Fruit fly (Drosophila melanogaster) whole organism, embryonic: Measurements from ENCODE around the gene CG6962.

Source experiments
- Blimp-1 ChIP-seq: fragments of 200-800 bp; sonication (Bioruptor generic); optimal IDR thresholded peaks from 3 replicates; lab custom pipeline; 2018; ENCODE audit warnings: missing biosample characterization, missing genetic modification characterization, mild to moderate bottlenecking, moderate library complexity, missing genetic modification reagents
- CG10209 ChIP-seq: fragments of 200-800 bp; sonication (Bioruptor generic); optimal IDR thresholded peaks from 3 replicates; lab custom pipeline; 2017; ENCODE audit warnings: missing biosample characterization, mild to moderate bottlenecking, missing genetic modification characterization, missing genetic modification reagents
- CG10366 ChIP-seq: fragments of 200-800 bp; sonication (Bioruptor generic); IDR thresholded peaks from 2 replicates; pipeline ENCODE4 v1.3.6; 2022; ENCODE audit warnings: missing biosample characterization, missing genetic modification characterization
- CG11093 ChIP-seq: fragments of 200-800 bp; sonication (Bioruptor generic); IDR thresholded peaks from 3 replicates; pipeline ENCODE4 v1.3.6; 2022; ENCODE audit warnings: missing biosample characterization, missing genetic modification characterization
- CG14014 ChIP-seq: fragments of 200-800 bp; sonication (Bioruptor generic); IDR thresholded peaks from 2 replicates; pipeline ENCODE4 v1.3.6; 2022; ENCODE audit warnings: missing biosample characterization, missing genetic modification characterization
- CG14965 ChIP-seq: fragments of 200-800 bp; sonication (Bioruptor generic); optimal IDR thresholded peaks from 2 replicates; lab custom pipeline; 2016; ENCODE audit warnings: missing biosample characterization, missing genetic modification characterization, borderline replicate concordance
- CG15601 ChIP-seq: fragments of 200-800 bp; sonication (Bioruptor generic); optimal IDR thresholded peaks from 3 replicates; lab custom pipeline; 2019; ENCODE audit warnings: missing biosample characterization, mild to moderate bottlenecking, missing genetic modification characterization, moderate library complexity
- CG17328 ChIP-seq: fragments of 200-800 bp; sonication (Bioruptor generic); IDR thresholded peaks from 2 replicates; pipeline ENCODE4 v1.3.6; 2022; ENCODE audit warnings: missing biosample characterization, missing genetic modification characterization
- CG17385 ChIP-seq: fragments of 200-800 bp; sonication (Bioruptor generic); optimal IDR thresholded peaks from 3 replicates; lab custom pipeline; 2018; ENCODE audit warnings: missing biosample characterization, mild to moderate bottlenecking, missing genetic modification characterization
- CG17568 ChIP-seq: fragments of 200-800 bp; sonication (Bioruptor generic); optimal IDR thresholded peaks from 2 replicates; lab custom pipeline; 2018; ENCODE audit warnings: missing biosample characterization, mild to moderate bottlenecking, missing genetic modification characterization, moderate library complexity
- CG17612 ChIP-seq: fragments of 200-800 bp; sonication (Bioruptor generic); IDR thresholded peaks from 2 replicates; pipeline ENCODE4 v1.3.6; 2022; ENCODE audit warnings: missing biosample characterization, missing genetic modification characterization
- CG18262 ChIP-seq: fragments of 200-800 bp; optimal IDR thresholded peaks from 3 replicates; lab custom pipeline; 2019; ENCODE audit warnings: missing biosample characterization, mild to moderate bottlenecking, missing genetic modification characterization, moderate library complexity
- CG2199 ChIP-seq: fragments of 200-800 bp; sonication (Bioruptor generic); IDR thresholded peaks from 3 replicates; pipeline ENCODE4 v1.3.6; 2022; ENCODE audit warnings: missing biosample characterization, missing genetic modification characterization
- CG34376 ChIP-seq: fragments of 200-800 bp; sonication (Bioruptor generic); optimal IDR thresholded peaks from 2 replicates; lab custom pipeline; 2018; ENCODE audit warnings: missing biosample characterization, mild to moderate bottlenecking, missing genetic modification characterization
- CG3847 ChIP-seq: fragments of 200-800 bp; sonication (Bioruptor generic); IDR thresholded peaks from 2 replicates; pipeline ENCODE4 v1.3.6; 2022; ENCODE audit warnings: missing biosample characterization, missing genetic modification characterization
- CG4328 ChIP-seq: fragments of 200-800 bp; sonication (Bioruptor generic); optimal IDR thresholded peaks from 3 replicates; lab custom pipeline; 2017; ENCODE audit warnings: missing biosample characterization, missing genetic modification reagents, missing genetic modification characterization
- CG4424 ChIP-seq: fragments of 200-800 bp; sonication (Bioruptor generic); optimal IDR thresholded peaks from 3 replicates; lab custom pipeline; 2016; ENCODE audit warnings: missing biosample characterization, missing genetic modification characterization
- CG6654 ChIP-seq: fragments of 200-800 bp; sonication (Bioruptor generic); optimal IDR thresholded peaks from 2 replicates; lab custom pipeline; 2017; ENCODE audit warnings: missing biosample characterization, mild to moderate bottlenecking, missing genetic modification characterization
- CG8290 ChIP-seq, 3 experiments: fragments of 200-800 bp; sonication (Bioruptor generic); optimal IDR thresholded peaks; 2 replicates each; lab custom pipeline; 2016 to 2019; ENCODE audit warnings: missing biosample characterization in 3 of 3, missing genetic modification characterization in 3 of 3, mild to moderate bottlenecking in 2 of 3, moderate library complexity in 1 of 3
- CkIIα-i1 ChIP-seq: fragments of 200-800 bp; sonication (Bioruptor generic); IDR thresholded peaks from 2 replicates; pipeline ENCODE4 v1.3.6; 2022; ENCODE audit warnings: missing biosample characterization, missing genetic modification characterization
- D19A ChIP-seq: fragments of 200-800 bp; optimal IDR thresholded peaks from 3 replicates; lab custom pipeline; 2019; ENCODE audit warnings: missing biosample characterization, mild to moderate bottlenecking, missing genetic modification characterization, moderate library complexity
- Elba2 ChIP-seq: fragments of 200-800 bp; sonication (Bioruptor generic); optimal IDR thresholded peaks from 3 replicates; lab custom pipeline; 2016; ENCODE audit warnings: missing biosample characterization, missing genetic modification characterization
- Fer2 ChIP-seq: fragments of 200-800 bp; sonication (Bioruptor generic); optimal IDR thresholded peaks from 2 replicates; lab custom pipeline; 2018; ENCODE audit warnings: missing biosample characterization, mild to moderate bottlenecking, missing genetic modification characterization, moderate library complexity
- H2.0 ChIP-seq: fragments of 200-800 bp; sonication (Bioruptor generic); IDR thresholded peaks from 2 replicates; pipeline ENCODE4 v1.3.6; 2022; ENCODE audit warnings: missing biosample characterization, missing genetic modification characterization
- Lpt ChIP-seq: fragments of >200 bp; optimal IDR thresholded peaks from 2 replicates; lab custom pipeline; 2018; ENCODE audit warnings: missing biosample characterization, missing genetic modification characterization
- Mes4 ChIP-seq: fragments of 200-800 bp; sonication (Bioruptor generic); optimal IDR thresholded peaks from 2 replicates; lab custom pipeline; 2016; ENCODE audit warnings: missing biosample characterization, missing genetic modification characterization
- Opbp ChIP-seq: fragments of 200-800 bp; sonication (Bioruptor generic); IDR thresholded peaks from 3 replicates; pipeline ENCODE4 v1.3.6; 2022; ENCODE audit warnings: missing biosample characterization, missing genetic modification characterization; ENCODE audit not compliant: partially characterized antibody
- Ptx1 ChIP-seq: fragments of 200-800 bp; sonication (Bioruptor generic); IDR thresholded peaks from 2 replicates; pipeline ENCODE4 v1.3.6; 2022; ENCODE audit warnings: missing biosample characterization, missing genetic modification characterization
- Sin3A ChIP-seq: fragments of >200 bp; optimal IDR thresholded peaks from 2 replicates; lab custom pipeline; 2018
- Spps ChIP-seq: fragments of 200-800 bp; sonication (Bioruptor generic); optimal IDR thresholded peaks from 2 replicates; lab custom pipeline; 2018; ENCODE audit warnings: missing biosample characterization, mild to moderate bottlenecking, missing genetic modification characterization
- Sry-δ ChIP-seq: fragments of 200-800 bp; sonication (Bioruptor generic); optimal IDR thresholded peaks from 2 replicates; lab custom pipeline; 2016; ENCODE audit warnings: missing biosample characterization, missing genetic modification characterization
- Ssrp ChIP-seq: fragments of 200-800 bp; sonication (Bioruptor generic); optimal IDR thresholded peaks from 2 replicates; lab custom pipeline; 2018; ENCODE audit warnings: missing biosample characterization, mild to moderate bottlenecking, missing genetic modification characterization, moderate library complexity
- az2 ChIP-seq: fragments of 200-800 bp; sonication (Bioruptor generic); optimal IDR thresholded peaks from 3 replicates; lab custom pipeline; 2016; ENCODE audit warnings: missing biosample characterization, missing genetic modification characterization
- croc ChIP-seq: fragments of 200-800 bp; sonication (Bioruptor generic); conservative IDR thresholded peaks from 3 replicates; pipeline ENCODE4 v1.3.6; 2022; ENCODE audit warnings: missing biosample characterization, missing genetic modification characterization
- danr ChIP-seq: fragments of 200-800 bp; sonication (Bioruptor generic); IDR thresholded peaks from 2 replicates; pipeline ENCODE4 v1.3.6; 2022; ENCODE audit warnings: missing biosample characterization, missing genetic modification characterization
- ham ChIP-seq: fragments of 200-800 bp; sonication (Bioruptor generic); IDR thresholded peaks from 2 replicates; pipeline ENCODE4 v1.3.6; 2022; ENCODE audit warnings: missing biosample characterization, missing genetic modification characterization
- insv ChIP-seq, 2 experiments: fragments of 200-800 bp; sonication (Bioruptor generic); optimal IDR thresholded peaks; 3 replicates each; lab custom pipeline; 2016 to 2018; ENCODE audit warnings: missing biosample characterization in 2 of 2, missing genetic modification characterization in 2 of 2
- inv ChIP-seq: fragments of 200-800 bp; sonication (Bioruptor generic); IDR thresholded peaks from 2 replicates; pipeline ENCODE4 v1.3.6; 2022; ENCODE audit warnings: missing biosample characterization, missing genetic modification characterization; ENCODE audit not compliant: partially characterized antibody
- jigr1 ChIP-seq: fragments of 200-800 bp; sonication (Bioruptor generic); IDR thresholded peaks from 3 replicates; pipeline ENCODE4 v1.3.6; 2022; ENCODE audit warnings: missing biosample characterization, missing genetic modification characterization
- lola ChIP-seq, 3 experiments: fragments of >200 bp in 2 of 3; fragments of 200-800 bp in 1 of 3; sonication (Bioruptor generic) in 1 of 3; optimal IDR thresholded peaks; 2 replicates each; lab custom pipeline; 2017 to 2019; ENCODE audit warnings: missing biosample characterization in 3 of 3, missing genetic modification characterization in 3 of 3, mild to moderate bottlenecking in 1 of 3, moderate library complexity in 1 of 3
- peb ChIP-seq: fragments of 200-800 bp; sonication (Bioruptor generic); IDR thresholded peaks from 2 replicates; pipeline ENCODE4 v1.3.6; 2022; ENCODE audit warnings: missing biosample characterization, missing genetic modification characterization
- pfk ChIP-seq: fragments of 200-800 bp; sonication (Bioruptor generic); optimal IDR thresholded peaks from 2 replicates; lab custom pipeline; 2018; ENCODE audit warnings: missing biosample characterization, mild to moderate bottlenecking, missing genetic modification characterization, moderate library complexity
- ranshi ChIP-seq: fragments of 200-800 bp; sonication (Bioruptor generic); IDR thresholded peaks from 2 replicates; pipeline ENCODE4 v1.3.6; 2022; ENCODE audit warnings: missing biosample characterization, missing genetic modification characterization
- run ChIP-seq: fragments of 200-800 bp; sonication (Bioruptor generic); optimal IDR thresholded peaks from 3 replicates; lab custom pipeline; 2018; ENCODE audit warnings: missing biosample characterization, mild to moderate bottlenecking, missing genetic modification characterization
- salm ChIP-seq: fragments of 200-800 bp; sonication (Bioruptor generic); optimal IDR thresholded peaks from 2 replicates; lab custom pipeline; 2018; ENCODE audit warnings: missing biosample characterization, mild to moderate bottlenecking, missing genetic modification characterization
- sc ChIP-seq, 3 experiments: fragments of >200 bp in 2 of 3; fragments of 200-800 bp in 1 of 3; sonication (Bioruptor generic) in 1 of 3; optimal IDR thresholded peaks; 2 replicates in 2 of 3; 3 replicates in 1 of 3; lab custom pipeline; 2017; ENCODE audit warnings: mild to moderate bottlenecking in 1 of 3, missing biosample characterization in 1 of 3, missing genetic modification characterization in 1 of 3, missing genetic modification reagents in 1 of 3
- sisA ChIP-seq: fragments of 200-800 bp; sonication (Bioruptor generic); IDR thresholded peaks from 2 replicates; pipeline ENCODE4 v1.3.6; 2022; ENCODE audit warnings: missing biosample characterization, missing genetic modification characterization
- sr ChIP-seq: fragments of 200-800 bp; sonication (Bioruptor generic); IDR thresholded peaks from 3 replicates; pipeline ENCODE4 v1.3.6; 2022; ENCODE audit warnings: missing biosample characterization, missing genetic modification characterization
- toy ChIP-seq: fragments of 200-800 bp; sonication (Bioruptor generic); IDR thresholded peaks from 2 replicates; pipeline ENCODE4 v1.3.6; 2022; ENCODE audit warnings: missing biosample characterization, missing genetic modification characterization
- trem ChIP-seq: fragments of 200-800 bp; optimal IDR thresholded peaks from 3 replicates; lab custom pipeline; 2019; ENCODE audit warnings: missing biosample characterization, mild to moderate bottlenecking, missing genetic modification characterization, moderate library complexity
- vvl ChIP-seq: fragments of 200-800 bp; sonication (Bioruptor generic); IDR thresholded peaks from 2 replicates; pipeline ENCODE4 v1.3.6; 2022; ENCODE audit warnings: missing biosample characterization, missing genetic modification characterization

CG6962 gene

DNA sequence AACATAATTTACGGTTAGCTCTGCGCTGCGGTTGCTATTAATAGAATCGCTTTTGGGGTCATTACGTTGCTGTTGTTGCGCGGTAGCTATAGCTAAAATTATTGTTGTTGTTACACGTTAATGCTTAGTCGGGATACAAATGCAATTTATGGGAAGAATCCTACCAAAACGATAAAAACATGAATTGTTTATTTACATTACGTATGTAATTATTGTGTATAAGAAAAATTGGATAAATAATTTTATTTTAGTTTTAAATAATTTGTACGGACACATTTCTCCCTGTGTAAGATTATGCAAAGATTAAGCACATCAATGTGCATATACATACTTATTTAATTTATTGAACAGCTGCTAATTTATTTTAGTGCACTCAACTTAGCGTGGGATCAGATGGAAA, 30.4 kb downstream of the CG6962 start (continued):
- TF ChIP-seq CG3847 (GFP tag; lab: Robert Waterston, UW) (no peak), CG8290 (GFP tag; optimal IDR thresholded peaks at IDR 0.05; lab: Kevin White, UChicago) (no peak), CG8290 (tag; optimal IDR thresholded peaks at IDR 0.05; lab: Kevin White, UChicago) (no peak), Sin3A (lab: Kevin White, UChicago) (no peak), sr (GFP tag; lab: Robert Waterston, UW) (no peak), pfk (GFP tag; lab: Kevin White, UChicago) (no peak), CG15601 (tag; lab: Kevin White, UChicago) (peak; percentile 73), CG17612 (no peak), insv (GFP tag; optimal IDR thresholded peaks at IDR 0.05; lab: Kevin White, UChicago) (no peak), toy (no peak), Elba2 (GFP tag; lab: Kevin White, UChicago) (no peak), jigr1 (GFP tag; lab: Robert Waterston, UW) (no peak), sc (optimal IDR thresholded peaks at IDR 0.05; lab: Kevin White, UChicago) (no peak), sc (GFP tag; optimal IDR thresholded peaks at IDR 0.05; lab: Kevin White, UChicago) (peak; percentile 17), Blimp-1 (peak; percentile 87), CG10366 (GFP tag; lab: Robert Waterston, UW) (peak; percentile 47), CG4424 (GFP tag; lab: Kevin White, UChicago) (peak; percentile 52), CG17328 (GFP tag; lab: Robert Waterston, UW) (peak; percentile 68; the same call in 1 of the 2 replicates), Ptx1 (GFP tag; lab: Robert Waterston, UW) (peak; percentile 58), CG18262 (tag; lab: Kevin White, UChicago) (peak; percentile 85), Fer2 (no peak), ranshi (GFP tag; lab: Robert Waterston, UW) (no peak), run (tag; lab: Kevin White, UChicago) (peak; percentile 26), CG4328 (GFP tag; lab: Kevin White, UChicago) (no peak), lola (GFP tag; optimal IDR thresholded peaks at IDR 0.05; lab: Kevin White, UChicago) (peak in 1 of 3 experiments; percentile 73), croc (peak; percentile 51), D19A (tag; lab: Kevin White, UChicago) (peak; percentile 75), Mes4 (GFP tag; lab: Kevin White, UChicago) (no peak), CG10209 (GFP tag; lab: Kevin White, UChicago) (peak; percentile 29), CG11093 (GFP tag; lab: Robert Waterston, UW) (0 out of 3 replicates have a peak, but pooled peaks have one; percentile 10), Ssrp (tag; lab: Kevin White, UChicago) (peak; percentile 76), CG14965 (GFP tag; lab: Kevin White, UChicago) (no peak), Sry-δ (GFP tag; lab: Kevin White, UChicago) (no peak), H2.0 (GFP tag; lab: Robert Waterston, UW) (no peak), CG17568 (peak; percentile 6), danr (0 out of 2 replicates have a peak, but pooled peaks have one; percentile 14), Lpt (GFP tag; lab: Kevin White, UChicago) (no peak), CG2199 (no peak), CkIIα-i1 (GFP tag; lab: Robert Waterston, UW) (no peak), trem (tag; lab: Kevin White, UChicago) (peak; percentile 64), inv (GFP tag; lab: Robert Waterston, UW) (no peak), peb (GFP tag; lab: Robert Waterston, UW) (0 out of 2 replicates have a peak, but pooled peaks have one; percentile 41), CG34376 (GFP tag; lab: Kevin White, UChicago) (no peak), CG6654 (no peak), vvl (GFP tag; lab: Robert Waterston, UW) (peak; percentile 71), CG14014 (GFP tag; lab: Robert Waterston, UW) (no peak), salm (tag; lab: Kevin White, UChicago) (peak; percentile 46), az2 (no peak), Opbp (GFP tag; lab: Robert Waterston, UW) (no peak), ham (GFP tag; lab: Robert Waterston, UW) (no peak), Spps (tag; lab: Kevin White, UChicago) (peak; percentile 52), sisA (GFP tag; lab: Robert Waterston, UW) (peak; percentile 43; the same call in 1 of the 2 replicates), CG17385 (GFP tag; lab: Kevin White, UChicago) (peak; percentile 49)
